Worm (Caenorhabditis elegans): ENCODE results near the gene ostf-4.
A peak's percentile ranks its signal among the peaks of the same experiment; 100 is the strongest.

Gene ostf-4

ce11 chrIII:10330372-10331062 is 12.2 kb upstream of the ostf-4 start, which contains the start of gene nex-2:
Gene nex-2, minus strand, starts transcription at chrIII:10330422.
- TF ChIP-seq ama-1 (optimal IDR thresholded peaks at IDR 0.05) (no peak), tbx-37 (GFP tag; conservative IDR thresholded peaks at IDR 0.05) (no peak), B0310.2 (tag; optimal IDR thresholded peaks at IDR 0.05) (no peak), aly-1 (tag; optimal IDR thresholded peaks at IDR 0.05) (no peak), pes-1 (GFP tag; IDR thresholded peaks at IDR 0.05) (no peak), hmg-4 (GFP tag; optimal IDR thresholded peaks at IDR 0.05) (no peak), flt-1 (GFP tag; IDR thresholded peaks at IDR 0.05) (no peak), tra-4 (tag; optimal IDR thresholded peaks at IDR 0.05) (no peak), hmbx-1 (tag; optimal IDR thresholded peaks at IDR 0.05) (no peak), hnd-1 (tag; optimal IDR thresholded peaks at IDR 0.05) (no peak), sea-1 (GFP tag; conservative IDR thresholded peaks at IDR 0.05) (no peak), ceh-13 (GFP tag; optimal IDR thresholded peaks at IDR 0.05) (no peak), ceh-36 (tag; optimal IDR thresholded peaks at IDR 0.05) (no peak)

ce11 chrIII:10329811-10330210 is 11.5 kb upstream of the ostf-4 start:
- TF ChIP-seq pes-1 (GFP tag; IDR thresholded peaks at IDR 0.05) (no peak), ceh-36 (tag; optimal IDR thresholded peaks at IDR 0.05) (no peak), ceh-13 (GFP tag; optimal IDR thresholded peaks at IDR 0.05) (no peak), ama-1 (optimal IDR thresholded peaks at IDR 0.05) (no peak), scrt-1 (GFP tag; IDR thresholded peaks at IDR 0.05) (no peak), sea-1 (GFP tag; conservative IDR thresholded peaks at IDR 0.05) (no peak), hmg-4 (GFP tag; optimal IDR thresholded peaks at IDR 0.05) (no peak), F13C5.2 (tag; optimal IDR thresholded peaks at IDR 0.05) (no peak)

ce11 chrIII:10328565-10329541 is 10.5 kb upstream of the ostf-4 start:
- TF ChIP-seq flt-1 (GFP tag; IDR thresholded peaks at IDR 0.05): no peak
- 0 out of 2 replicates have a peak, but pooled peaks have one; percentile 15 for TF ChIP-seq scrt-1 (GFP tag; IDR thresholded peaks at IDR 0.05)

- TF ChIP-seq hmbx-1 (tag; optimal IDR thresholded peaks at IDR 0.05) (no peak), sea-1 (GFP tag; conservative IDR thresholded peaks at IDR 0.05) (no peak), F13C5.2 (tag; optimal IDR thresholded peaks at IDR 0.05) (no peak), hnd-1 (tag; optimal IDR thresholded peaks at IDR 0.05) (no peak), ama-1 (optimal IDR thresholded peaks at IDR 0.05) (no peak), pes-1 (GFP tag; IDR thresholded peaks at IDR 0.05) (no peak), ceh-13 (GFP tag; optimal IDR thresholded peaks at IDR 0.05) (no peak), tbx-11 (GFP tag; IDR thresholded peaks at IDR 0.05) (no peak)
Measured at ce11 chrIII:10326327-10326726, 8.0 kb upstream of the ostf-4 start.

- TF ChIP-seq hmbx-1 (tag; optimal IDR thresholded peaks at IDR 0.05) (no peak), hmg-4 (GFP tag; optimal IDR thresholded peaks at IDR 0.05) (no peak), B0310.2 (tag; optimal IDR thresholded peaks at IDR 0.05) (no peak), flt-1 (GFP tag; IDR thresholded peaks at IDR 0.05) (no peak), ama-1 (optimal IDR thresholded peaks at IDR 0.05) (no peak), tbx-37 (GFP tag; conservative IDR thresholded peaks at IDR 0.05) (no peak), tra-4 (tag; optimal IDR thresholded peaks at IDR 0.05) (no peak), ceh-13 (GFP tag; optimal IDR thresholded peaks at IDR 0.05) (no peak)
Measured at ce11 chrIII:10320788-10321187, 2.4 kb upstream of the ostf-4 start, which contains the start of gene sas-7. Gene sas-7, plus strand, starts transcription at chrIII:10321019.

- TF ChIP-seq tbx-37 (GFP tag; conservative IDR thresholded peaks at IDR 0.05) (no peak), tbx-11 (GFP tag; IDR thresholded peaks at IDR 0.05) (no peak), ama-1 (optimal IDR thresholded peaks at IDR 0.05) (no peak), B0310.2 (tag; optimal IDR thresholded peaks at IDR 0.05) (no peak), hmbx-1 (tag; optimal IDR thresholded peaks at IDR 0.05) (no peak), hnd-1 (tag; optimal IDR thresholded peaks at IDR 0.05) (no peak), aly-1 (tag; optimal IDR thresholded peaks at IDR 0.05) (no peak), sea-1 (GFP tag; conservative IDR thresholded peaks at IDR 0.05) (no peak), pes-1 (GFP tag; IDR thresholded peaks at IDR 0.05) (no peak), tra-4 (tag; optimal IDR thresholded peaks at IDR 0.05) (no peak), F13C5.2 (tag; optimal IDR thresholded peaks at IDR 0.05) (no peak), scrt-1 (GFP tag; IDR thresholded peaks at IDR 0.05) (no peak), ets-7 (tag; optimal IDR thresholded peaks at IDR 0.05) (no peak), hmg-4 (GFP tag; optimal IDR thresholded peaks at IDR 0.05) (no peak), ceh-13 (GFP tag; optimal IDR thresholded peaks at IDR 0.05) (no peak), ceh-36 (tag; optimal IDR thresholded peaks at IDR 0.05) (no peak)
Measured at ce11 chrIII:10318755-10319154, 396 bp upstream of the ostf-4 start, which contains the start of gene unc-69. Gene unc-69, plus strand, starts transcription at chrIII:10318939.

- TF ChIP-seq pes-1 (GFP tag; IDR thresholded peaks at IDR 0.05): no peak
- no peak for TF ChIP-seq ama-1 (optimal IDR thresholded peaks at IDR 0.05)
- no peak for TF ChIP-seq hnd-1 (tag; optimal IDR thresholded peaks at IDR 0.05)
- no peak for TF ChIP-seq scrt-1 (GFP tag; IDR thresholded peaks at IDR 0.05)
- TF ChIP-seq sea-1 (GFP tag; conservative IDR thresholded peaks at IDR 0.05): no peak
- no peak for TF ChIP-seq ets-7 (tag; optimal IDR thresholded peaks at IDR 0.05)
- TF ChIP-seq ceh-36 (tag; optimal IDR thresholded peaks at IDR 0.05): no peak
- no peak for TF ChIP-seq F13C5.2 (tag; optimal IDR thresholded peaks at IDR 0.05)
- no peak for TF ChIP-seq hmbx-1 (tag; optimal IDR thresholded peaks at IDR 0.05)
- TF ChIP-seq tra-4 (tag; optimal IDR thresholded peaks at IDR 0.05): no peak
- TF ChIP-seq aly-1 (tag; optimal IDR thresholded peaks at IDR 0.05): no peak
- no peak for TF ChIP-seq hmg-4 (GFP tag; optimal IDR thresholded peaks at IDR 0.05)
- no peak for TF ChIP-seq flt-1 (GFP tag; IDR thresholded peaks at IDR 0.05)
- no peak for TF ChIP-seq ceh-13 (GFP tag; optimal IDR thresholded peaks at IDR 0.05)
- no peak for TF ChIP-seq tbx-11 (GFP tag; IDR thresholded peaks at IDR 0.05)
- no peak for TF ChIP-seq B0310.2 (tag; optimal IDR thresholded peaks at IDR 0.05)
- TF ChIP-seq tbx-37 (GFP tag; conservative IDR thresholded peaks at IDR 0.05): no peak
Measured at ce11 chrIII:10314234-10314633, 4.1 kb downstream of the ostf-4 start.
